Worm (Caenorhabditis elegans) whole organism, late embryonic: Measurements from ENCODE around the gene swt-1.

Experiments used
- C08G9.2 ChIP-seq: sonication (generic microtip); optimal IDR thresholded peaks from 2 replicates; lab custom pipeline; 2016; ENCODE audit warnings: mild to moderate bottlenecking, missing genetic modification characterization, moderate library complexity, missing compliant biosample characterization
- C38D4.7 ChIP-seq: fragments of 200-800 bp; sonication (Bioruptor generic); optimal IDR thresholded peaks from 2 replicates; lab custom pipeline; 2018; ENCODE audit warnings: mild to moderate bottlenecking, missing genetic modification characterization, moderate library complexity, missing compliant biosample characterization
- F13H6.1 ChIP-seq: sonication (generic microtip); optimal IDR thresholded peaks from 2 replicates; lab custom pipeline; 2016; ENCODE audit warnings: missing genetic modification characterization, missing compliant biosample characterization
- K02D7.2 ChIP-seq: sonication (generic microtip); optimal IDR thresholded peaks from 2 replicates; lab custom pipeline; 2017; ENCODE audit warnings: mild to moderate bottlenecking, missing genetic modification characterization, missing compliant biosample characterization
- ahr-1 ChIP-seq: sonication (generic microtip); optimal IDR thresholded peaks from 2 replicates; lab custom pipeline; 2016; ENCODE audit warnings: missing genetic modification characterization, missing compliant biosample characterization
- ceh-24 ChIP-seq: sonication (generic microtip); optimal IDR thresholded peaks from 2 replicates; lab custom pipeline; 2016; ENCODE audit warnings: mild to moderate bottlenecking, missing genetic modification characterization, missing compliant biosample characterization
- ceh-31 ChIP-seq: sonication (generic microtip); optimal IDR thresholded peaks from 2 replicates; lab custom pipeline; 2016; ENCODE audit warnings: missing genetic modification characterization, missing compliant biosample characterization
- ceh-48 ChIP-seq: sonication (generic microtip); optimal IDR thresholded peaks from 2 replicates; lab custom pipeline; 2016; ENCODE audit warnings: missing genetic modification characterization, inconsistent platforms, missing compliant biosample characterization
- ceh-9 ChIP-seq: sonication (generic microtip); optimal IDR thresholded peaks from 2 replicates; lab custom pipeline; 2016; ENCODE audit warnings: mild to moderate bottlenecking, missing genetic modification characterization, inconsistent platforms, missing compliant biosample characterization
- che-1 ChIP-seq: sonication (generic microtip); optimal IDR thresholded peaks from 2 replicates; lab custom pipeline; 2016; ENCODE audit warnings: mild to moderate bottlenecking, missing genetic modification characterization, missing compliant biosample characterization
- dmd-4 ChIP-seq: sonication (generic microtip); optimal IDR thresholded peaks from 2 replicates; lab custom pipeline; 2016; ENCODE audit warnings: borderline replicate concordance, missing genetic modification characterization, missing compliant biosample characterization
- elt-2 ChIP-seq: sonication (generic microtip); optimal IDR thresholded peaks from 2 replicates; lab custom pipeline; 2016; ENCODE audit warnings: missing genetic modification reagents, missing genetic modification characterization, missing compliant biosample characterization
- gmeb-2 ChIP-seq: sonication (generic microtip); optimal IDR thresholded peaks from 2 replicates; lab custom pipeline; 2016; ENCODE audit warnings: missing genetic modification characterization, inconsistent platforms, missing compliant biosample characterization
- hlh-30 ChIP-seq: sonication (generic microtip); optimal IDR thresholded peaks from 2 replicates; lab custom pipeline; 2017; ENCODE audit warnings: antibody characterized with exemption, missing genetic modification characterization, missing compliant biosample characterization; ENCODE audit not compliant: insufficient read depth
- hlh-6 ChIP-seq: sonication (generic microtip); optimal IDR thresholded peaks from 2 replicates; lab custom pipeline; 2016; ENCODE audit warnings: missing genotype, missing genetic modification characterization, missing compliant biosample characterization
- nhr-11 ChIP-seq: fragments of 150-350 bp; optimal IDR thresholded peaks from 2 replicates; lab custom pipeline; 2014; ENCODE audit warnings: missing biosample characterization, missing genetic modification characterization
- npax-4 ChIP-seq: sonication (generic microtip); optimal IDR thresholded peaks from 2 replicates; lab custom pipeline; 2016; ENCODE audit warnings: missing genetic modification characterization, missing compliant biosample characterization
- odd-2 ChIP-seq: sonication (generic microtip); optimal IDR thresholded peaks from 2 replicates; lab custom pipeline; 2017; ENCODE audit warnings: antibody characterized with exemption, mild to moderate bottlenecking, missing genetic modification characterization, missing compliant biosample characterization
- pag-3 ChIP-seq: sonication (generic microtip); optimal IDR thresholded peaks from 2 replicates; lab custom pipeline; 2016; ENCODE audit warnings: missing compliant biosample characterization, missing genetic modification characterization, borderline replicate concordance
- pat-9 ChIP-seq: fragments of 200-800 bp; sonication (Bioruptor generic); optimal IDR thresholded peaks from 2 replicates; lab custom pipeline; 2018; ENCODE audit warnings: mild to moderate bottlenecking, missing genetic modification characterization, moderate library complexity, missing compliant biosample characterization
- pax-1 ChIP-seq: fragments of 150-350 bp; optimal IDR thresholded peaks from 2 replicates; lab custom pipeline; 2014; ENCODE audit warnings: missing biosample characterization, missing genetic modification characterization
- pqm-1 ChIP-seq: sonication (generic microtip); optimal IDR thresholded peaks from 2 replicates; lab custom pipeline; 2016; ENCODE audit warnings: missing genetic modification characterization, missing compliant biosample characterization
- ref-2 ChIP-seq: sonication (generic microtip); optimal IDR thresholded peaks from 2 replicates; lab custom pipeline; 2016; ENCODE audit warnings: missing genetic modification characterization, missing compliant biosample characterization
- sdc-2 ChIP-seq: sonication (generic microtip); optimal IDR thresholded peaks from 2 replicates; lab custom pipeline; 2016; ENCODE audit warnings: missing genotype, missing genetic modification characterization, missing compliant biosample characterization
- tbx-2 ChIP-seq: sonication (generic microtip); optimal IDR thresholded peaks from 2 replicates; lab custom pipeline; 2016; ENCODE audit warnings: missing genetic modification characterization, missing compliant biosample characterization
- ttx-3 ChIP-seq: sonication (generic microtip); optimal IDR thresholded peaks from 2 replicates; lab custom pipeline; 2016; ENCODE audit warnings: missing genetic modification reagents, missing genetic modification characterization, missing compliant biosample characterization
- zip-5 ChIP-seq: sonication (generic microtip); optimal IDR thresholded peaks from 2 replicates; lab custom pipeline; 2016; ENCODE audit warnings: missing genetic modification characterization, missing compliant biosample characterization
- ztf-16 ChIP-seq: sonication (generic microtip); optimal IDR thresholded peaks from 2 replicates; lab custom pipeline; 2017; ENCODE audit warnings: missing genetic modification characterization, missing compliant biosample characterization

The swt-1 gene

DNA sequence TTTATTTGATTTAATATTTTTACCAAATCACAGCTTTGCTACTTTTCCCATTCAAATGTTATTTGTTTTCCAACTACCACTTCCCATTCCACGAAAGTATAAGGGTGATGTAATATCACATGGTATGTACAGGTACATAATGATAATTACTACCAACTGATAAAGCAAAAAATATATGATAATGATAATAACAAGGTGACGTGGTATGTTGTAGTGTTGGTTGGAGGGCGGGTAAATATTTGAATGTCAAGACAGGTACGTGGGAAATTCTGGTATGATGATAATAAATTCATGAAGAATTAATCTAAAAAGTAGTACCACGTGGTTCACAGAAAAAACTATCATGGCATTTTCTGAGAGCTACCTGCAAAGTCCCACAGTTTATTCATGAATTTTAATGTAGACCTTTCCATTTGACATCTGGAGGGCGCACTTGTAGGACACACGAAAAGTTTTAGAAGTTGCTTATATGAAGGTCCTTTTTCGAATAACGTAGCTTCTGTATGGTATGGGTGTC, 15.4 kb upstream of the swt-1 start:
- TF ChIP-seq odd-2 (tag; lab: Kevin White, UChicago): no peak
- TF ChIP-seq che-1 (tag; lab: Kevin White, UChicago): no peak
- TF ChIP-seq elt-2 (tag; lab: Kevin White, UChicago): peak; percentile 95
- TF ChIP-seq ahr-1: no peak
- peak; percentile 18 for TF ChIP-seq pqm-1 (tag; lab: Kevin White, UChicago)
- no peak for TF ChIP-seq dmd-4 (tag; lab: Kevin White, UChicago)
- TF ChIP-seq F13H6.1 (tag; lab: Kevin White, UChicago): no peak
- TF ChIP-seq ztf-16: no peak

DNA sequence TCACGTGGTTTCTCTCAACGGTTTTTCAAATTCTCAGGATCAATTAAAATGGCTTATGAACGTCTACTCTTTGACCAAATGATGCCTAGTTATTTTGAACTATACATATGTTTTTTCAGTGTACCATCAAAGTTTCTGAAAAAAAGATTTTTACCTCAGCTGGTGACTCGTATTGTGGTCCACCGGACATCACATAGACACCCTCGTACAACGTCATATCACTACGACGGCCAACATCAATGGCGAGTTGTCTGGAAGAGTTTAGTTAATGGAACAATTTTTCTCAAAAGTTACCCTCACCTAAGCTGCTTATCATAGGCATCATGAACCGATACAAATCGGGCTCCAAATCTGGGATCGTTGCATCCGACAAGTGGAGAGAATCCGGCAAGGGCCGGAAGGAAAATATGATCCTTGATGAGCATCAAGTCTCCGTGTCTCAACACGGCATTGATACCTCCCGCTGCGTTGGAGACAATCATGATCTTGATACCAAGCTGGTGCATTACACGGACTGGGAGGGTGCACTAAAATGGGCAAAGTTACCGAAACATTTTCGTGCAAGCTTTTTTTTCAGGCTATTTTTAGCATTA, 14.0 kb upstream of the swt-1 start:
- no peak for TF ChIP-seq hlh-6 (tag; lab: Kevin White, UChicago)
- TF ChIP-seq nhr-11: no peak
- TF ChIP-seq pax-1: no peak
- no peak for TF ChIP-seq F13H6.1 (tag; lab: Kevin White, UChicago)
- TF ChIP-seq sdc-2 (tag; lab: Kevin White, UChicago): no peak
- TF ChIP-seq tbx-2 (tag; lab: Kevin White, UChicago): no peak
- no peak for TF ChIP-seq gmeb-2 (tag; lab: Kevin White, UChicago)
- no peak for TF ChIP-seq ttx-3 (tag; lab: Kevin White, UChicago)
- TF ChIP-seq ceh-31 (tag; lab: Kevin White, UChicago): no peak
- TF ChIP-seq ref-2: no peak
- TF ChIP-seq C08G9.2 (tag; lab: Kevin White, UChicago): no peak

DNA sequence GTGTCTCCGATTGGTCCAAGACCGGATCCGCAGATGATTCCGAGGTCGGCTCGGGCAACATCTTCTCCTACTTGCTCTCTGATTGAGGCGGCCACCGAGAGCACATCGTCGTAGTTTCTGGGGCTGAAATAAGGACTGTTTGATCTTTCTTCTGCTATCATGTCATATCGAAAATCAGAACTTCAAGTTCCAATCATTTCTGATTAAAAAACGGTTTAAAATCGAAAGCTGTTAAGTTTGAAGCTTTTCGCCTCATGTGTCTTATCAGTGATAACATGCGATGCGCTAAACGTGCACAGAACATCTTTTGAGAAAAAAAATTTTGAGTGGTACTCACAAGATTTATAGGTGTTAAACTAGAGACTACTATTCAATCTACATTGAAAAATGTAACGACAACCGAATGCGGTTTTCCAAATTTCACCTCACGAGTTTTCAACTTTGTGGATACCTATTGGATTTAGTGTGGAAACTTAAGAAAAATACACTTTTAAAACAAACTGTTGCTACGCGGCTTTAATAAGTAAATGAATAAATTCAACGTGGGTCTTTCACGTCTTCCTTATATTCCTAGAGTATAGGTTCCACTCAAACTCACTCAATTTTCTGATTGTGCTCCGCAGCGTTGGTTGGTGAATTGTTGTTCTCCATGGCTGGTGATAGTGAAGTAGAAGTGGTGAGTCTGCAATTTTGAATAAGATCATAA, 13.2 kb upstream of the swt-1 start:
- no peak for TF ChIP-seq pag-3 (tag; lab: Kevin White, UChicago)

DNA sequence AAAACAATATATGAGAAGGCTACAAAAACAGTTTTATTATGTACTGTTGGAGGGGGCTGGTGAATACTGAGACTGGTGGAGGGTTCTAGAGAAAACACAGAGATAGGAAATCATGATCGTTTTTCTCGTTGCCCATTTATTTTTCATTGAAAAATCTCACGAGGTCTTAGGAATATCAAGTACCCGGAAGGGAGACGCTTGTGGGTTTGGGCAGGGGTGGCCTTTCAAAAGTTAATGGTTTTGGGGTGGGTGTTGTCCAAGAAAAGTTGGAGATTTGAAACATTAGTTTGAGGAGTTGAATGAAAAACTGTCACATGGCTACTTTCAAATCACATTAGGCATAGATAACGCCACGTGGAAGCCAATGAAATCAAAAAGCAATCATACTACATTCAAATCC, 12.6 kb upstream of the swt-1 start:
- TF ChIP-seq ceh-31 (tag; lab: Kevin White, UChicago) (no peak), ceh-9 (no peak), C38D4.7 (GFP tag; lab: Kevin White, UChicago) (no peak), hlh-30 (tag; lab: Kevin White, UChicago) (no peak)

DNA sequence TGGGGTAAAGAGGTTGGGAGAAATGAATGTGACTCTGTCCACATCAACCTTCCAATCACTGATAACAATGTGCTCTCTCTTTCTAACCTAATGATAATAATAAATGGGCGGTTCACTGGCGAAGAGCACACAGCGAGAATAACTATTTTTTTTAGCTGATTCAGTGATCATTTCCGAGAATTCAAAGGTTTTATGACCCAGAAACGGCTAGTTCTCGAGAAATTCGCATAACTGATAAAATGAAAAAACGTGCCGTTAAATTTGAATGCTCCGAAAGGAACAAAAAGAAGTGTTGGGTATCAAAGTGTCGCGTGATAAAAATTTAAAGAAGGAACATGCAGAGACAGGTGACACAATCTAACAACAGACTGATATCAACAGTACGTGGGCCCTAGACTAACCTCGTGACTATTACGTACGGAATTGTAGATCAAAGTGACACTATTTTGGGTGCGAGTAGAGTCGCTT, 11.5 kb upstream of the swt-1 start:
- TF ChIP-seq elt-2 (tag; lab: Kevin White, UChicago): peak; percentile 80
- no peak for TF ChIP-seq K02D7.2
- TF ChIP-seq, all 69 proteins: peak for 1

DNA sequence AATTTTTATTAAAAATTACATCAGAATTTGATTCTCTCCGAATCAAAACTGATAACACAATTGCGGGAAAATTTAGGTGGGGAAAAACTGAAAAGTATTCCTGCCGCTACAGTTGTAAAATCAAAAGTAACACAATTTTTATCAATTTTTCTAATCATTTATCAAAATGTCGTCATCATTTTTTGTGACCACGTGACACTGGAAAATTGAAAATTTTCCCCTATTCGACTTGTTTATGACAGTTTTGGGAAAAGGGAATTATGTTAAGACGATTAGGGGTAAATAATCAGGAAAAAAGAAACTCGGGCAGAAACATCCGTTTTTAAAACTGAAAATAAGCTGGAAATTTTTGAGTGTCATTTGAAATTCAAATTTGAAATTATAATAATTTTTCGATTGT, 10.5 kb upstream of the swt-1 start:
- peak; percentile 20 for TF ChIP-seq elt-2 (tag; lab: Kevin White, UChicago)
- no peak for TF ChIP-seq ceh-24 (tag; lab: Kevin White, UChicago)
- TF ChIP-seq, all 69 proteins: peak for 1

DNA sequence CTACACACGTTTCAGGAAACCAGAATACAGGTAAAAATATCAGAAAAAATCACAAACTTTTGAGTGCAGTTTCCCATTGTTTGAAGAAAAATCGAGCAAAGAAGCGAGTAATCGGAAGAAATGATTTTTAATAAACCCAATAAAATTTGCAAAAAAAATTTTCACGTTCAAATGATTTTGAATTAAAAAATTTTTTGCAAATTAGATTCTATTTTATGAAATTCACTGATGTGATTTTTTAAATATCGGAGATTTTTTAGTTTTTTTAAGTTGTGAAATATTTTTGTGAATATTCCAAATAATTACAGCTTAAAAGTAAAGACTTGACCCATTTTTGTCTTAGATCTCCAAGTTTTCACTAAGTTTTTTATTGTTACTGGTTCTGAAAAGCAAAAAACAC, 9.1 kb upstream of the swt-1 start, which contains the start of gene pnp-1:
Gene pnp-1, minus strand, starts transcription at position 101 of the 400 bp plus-strand sequence.
- TF ChIP-seq nhr-11 (no peak), F13H6.1 (tag; lab: Kevin White, UChicago) (no peak), pat-9 (no peak), ceh-24 (tag; lab: Kevin White, UChicago) (no peak), zip-5 (no peak), ceh-48 (tag; lab: Kevin White, UChicago) (no peak), npax-4 (tag; lab: Kevin White, UChicago) (no peak)
